Fruit fly (Drosophila melanogaster) whole organism: Measurements from ENCODE around the gene kra.

ENCODE experiments used
- CG8478 ChIP-seq: fragments of >200 bp; optimal IDR thresholded peaks from 2 replicates; lab custom pipeline; 2018; ENCODE audit warnings: inconsistent platforms
- Dll ChIP-seq: fragments of >200 bp; optimal IDR thresholded peaks from 2 replicates; lab custom pipeline; 2017
- EcR ChIP-seq, 2 experiments: fragments of >200 bp; optimal IDR thresholded peaks; 2 replicates each; lab custom pipeline; 2017; ENCODE audit warnings: missing biosample characterization in 2 of 2, missing genetic modification characterization in 2 of 2, missing genetic modification reagents in 2 of 2
- pan ChIP-seq: fragments of >200 bp; optimal IDR thresholded peaks from 2 replicates; lab custom pipeline; 2017
- psq ChIP-seq: fragments of >200 bp; optimal IDR thresholded peaks from 2 replicates; lab custom pipeline; 2017
- usp ChIP-seq: fragments of >200 bp; optimal IDR thresholded peaks from 2 replicates; lab custom pipeline; 2017; ENCODE audit warnings: missing biosample characterization, missing genetic modification characterization, mixed read lengths

kra gene

DNA sequence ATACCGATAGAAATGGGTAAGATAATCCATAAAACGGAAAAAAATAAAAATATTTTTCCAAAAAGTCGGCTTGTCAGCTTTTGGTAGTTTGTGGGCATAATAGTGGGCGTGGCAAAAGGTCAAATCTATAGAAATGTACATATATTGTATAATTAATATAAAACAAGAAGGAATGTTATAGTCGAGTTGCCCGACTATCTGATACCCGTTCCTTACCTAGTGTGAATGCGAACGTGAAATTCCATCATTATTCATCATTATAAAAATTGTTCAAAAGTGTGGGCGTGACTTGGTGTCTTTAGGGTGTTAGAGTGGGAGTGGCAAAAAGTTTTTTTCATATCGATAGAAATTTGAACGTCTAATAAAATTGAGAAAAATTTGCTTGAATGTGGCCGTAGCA lies 49.3 kb downstream of the kra start:
- no peak for TF ChIP-seq CG8478
- no peak for TF ChIP-seq pan (lab: Kevin White, UChicago)
- no peak for TF ChIP-seq EcR (GFP tag; optimal IDR thresholded peaks at IDR 0.05; lab: Kevin White, UChicago)
- TF ChIP-seq usp (GFP tag; lab: Kevin White, UChicago) = no peak
- TF ChIP-seq Dll (lab: Kevin White, UChicago) = no peak
- TF ChIP-seq psq (lab: Kevin White, UChicago) = no peak

DNA sequence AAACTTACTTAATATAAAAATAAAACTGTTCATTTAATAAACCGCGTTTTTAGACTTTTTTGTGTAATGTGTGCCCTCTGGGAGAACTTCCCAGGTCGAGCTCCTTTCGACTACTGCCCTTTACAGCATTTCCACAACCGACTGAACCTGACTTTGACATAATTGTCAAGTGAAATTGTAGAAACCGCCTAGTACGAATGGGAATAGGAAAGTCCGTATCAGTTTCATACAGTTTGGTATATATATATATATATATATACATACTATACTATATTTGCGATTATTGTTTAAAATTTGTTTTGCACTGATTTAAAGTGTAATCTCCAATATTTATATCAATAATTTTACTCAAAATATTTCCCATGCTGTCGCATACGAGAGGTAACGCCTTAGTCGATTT lies 49.9 kb downstream of the kra start, which contains the start of gene mia:
Gene mia, minus strand, starts transcription at position 101 of the 400 bp plus-strand sequence.
- TF ChIP-seq EcR (GFP tag; optimal IDR thresholded peaks at IDR 0.05; lab: Kevin White, UChicago) (no peak), CG8478 (no peak), pan (lab: Kevin White, UChicago) (no peak), psq (lab: Kevin White, UChicago) (no peak), Dll (lab: Kevin White, UChicago) (no peak)

DNA sequence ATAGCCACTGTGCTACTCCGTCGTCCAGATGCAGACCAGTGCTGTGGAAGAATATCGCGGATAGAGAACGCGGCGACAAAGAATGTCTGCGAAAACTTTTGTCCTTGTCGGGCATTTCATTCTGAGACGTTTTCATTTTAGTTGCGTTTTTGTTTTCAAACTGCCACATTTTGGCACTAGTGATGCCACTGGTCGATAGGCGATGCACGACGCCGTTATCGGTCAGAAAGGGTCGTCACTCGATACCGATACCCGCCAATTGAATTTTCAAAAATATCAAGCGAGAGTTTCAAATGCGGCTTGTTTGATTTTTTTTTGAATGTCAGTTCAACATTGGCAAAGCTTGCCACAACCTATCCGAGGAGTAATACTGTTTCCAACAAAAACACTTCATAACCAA lies 50.5 kb downstream of the kra start:
- no peak for TF ChIP-seq usp (GFP tag; lab: Kevin White, UChicago)
- no peak for TF ChIP-seq pan (lab: Kevin White, UChicago)
- no peak for TF ChIP-seq Dll (lab: Kevin White, UChicago)
- no peak for TF ChIP-seq psq (lab: Kevin White, UChicago)
- TF ChIP-seq EcR (GFP tag; optimal IDR thresholded peaks at IDR 0.05; lab: Kevin White, UChicago) = no peak
- TF ChIP-seq CG8478 = no peak

DNA sequence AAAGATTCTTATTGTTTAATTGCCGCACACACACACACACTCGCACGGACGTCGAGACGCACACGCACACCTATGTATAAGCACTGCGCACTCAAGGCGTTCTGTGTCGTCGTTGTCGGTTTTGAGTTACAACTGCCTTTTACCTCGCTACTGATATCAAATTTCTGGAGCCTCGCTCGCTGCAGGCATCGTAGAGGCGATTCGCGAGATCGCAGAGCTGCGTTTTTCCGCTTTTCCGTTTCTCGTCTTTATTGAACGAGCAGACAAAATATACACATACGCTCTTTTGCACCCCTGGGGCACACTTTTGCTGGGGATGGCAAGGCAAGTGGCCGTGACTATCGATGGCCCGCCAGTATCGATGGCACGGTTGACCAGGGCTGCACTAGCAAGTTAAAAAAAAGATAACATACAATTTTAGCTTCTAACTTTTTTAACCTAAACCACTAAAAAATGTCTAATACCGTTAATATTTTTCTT lies 53.4 kb downstream of the kra start, which contains the start of gene CG2519:
Gene CG2519, minus strand, starts transcription at position 312 of the 480 bp plus-strand sequence.
- TF ChIP-seq EcR (GFP tag; optimal IDR thresholded peaks at IDR 0.05; lab: Kevin White, UChicago) (no peak), psq (lab: Kevin White, UChicago) (no peak), Dll (lab: Kevin White, UChicago) (no peak), usp (GFP tag; lab: Kevin White, UChicago) (no peak), pan (lab: Kevin White, UChicago) (no peak), CG8478 (no peak)
